Worm (Caenorhabditis elegans) whole organism, midembryonic: Measurements from ENCODE around the gene kcc-1.

Experiments used
- T22C8.4 ChIP-seq: fragments of 200-800 bp; sonication (Bioruptor generic); IDR thresholded peaks from 2 replicates; pipeline ENCODE4 v1.3.6; 2022; ENCODE audit warnings: missing genetic modification characterization, missing compliant biosample characterization
- cog-1 ChIP-seq: sonication (generic microtip); optimal IDR thresholded peaks from 2 replicates; lab custom pipeline; 2016; ENCODE audit warnings: missing genetic modification characterization, missing compliant biosample characterization
- flt-1 ChIP-seq: fragments of 200-800 bp; sonication (Bioruptor generic); IDR thresholded peaks from 2 replicates; pipeline ENCODE4 v1.3.6; 2022; ENCODE audit warnings: missing genetic modification characterization, missing compliant biosample characterization
- klf-2 ChIP-seq: fragments of 200-800 bp; sonication (Bioruptor generic); conservative IDR thresholded peaks from 2 replicates; pipeline ENCODE4 v1.3.6; 2022; ENCODE audit warnings: missing genetic modification reagents, missing genetic modification characterization, missing compliant biosample characterization
- med-1 ChIP-seq: sonication (generic microtip); optimal IDR thresholded peaks from 2 replicates; lab custom pipeline; 2017; ENCODE audit warnings: missing genetic modification characterization, mild to moderate bottlenecking, missing compliant biosample characterization, antibody characterized with exemption, missing genetic modification reagents; ENCODE audit not compliant: insufficient read depth
- ref-1 ChIP-seq: fragments of 200-800 bp; sonication (Bioruptor generic); conservative IDR thresholded peaks from 2 replicates; pipeline ENCODE4 v1.3.6; 2022; ENCODE audit warnings: missing genetic modification reagents, missing genetic modification characterization, missing compliant biosample characterization
- tab-1 ChIP-seq: fragments of 200-800 bp; sonication (Bioruptor generic); IDR thresholded peaks from 2 replicates; pipeline ENCODE4 v1.3.6; 2022; ENCODE audit warnings: missing genetic modification characterization, missing compliant biosample characterization
- ztf-23 ChIP-seq: fragments of 200-800 bp; sonication (Bioruptor generic); IDR thresholded peaks from 2 replicates; pipeline ENCODE4 v1.3.6; 2022; ENCODE audit warnings: missing genetic modification reagents, missing genetic modification characterization, missing compliant biosample characterization
- ztf-29 ChIP-seq: fragments of 200-800 bp; sonication (Bioruptor generic); IDR thresholded peaks from 2 replicates; pipeline ENCODE4 v1.3.6; 2022; ENCODE audit warnings: missing genetic modification reagents, missing genetic modification characterization, missing compliant biosample characterization

The kcc-1 gene

ce11 chrIV:7205969-7206368 is at the start of gene kcc-1:
Gene kcc-1, plus strand, starts transcription at chrIV:7206269.
- TF ChIP-seq ztf-29 (GFP tag; lab: Robert Waterston, UW) (no peak), klf-2 (GFP tag; lab: Robert Waterston, UW) (no peak)

ce11 chrIV:7156356-7156755 is 49.7 kb upstream of the kcc-1 start, which contains the start of gene maph-9:
Gene maph-9, plus strand, starts transcription at chrIV:7156628.
- no peak for TF ChIP-seq flt-1 (GFP tag; lab: Robert Waterston, UW)
- no peak for TF ChIP-seq tab-1 (GFP tag; lab: Robert Waterston, UW)
- no peak for TF ChIP-seq ztf-23 (GFP tag; lab: Robert Waterston, UW)
- TF ChIP-seq klf-2 (GFP tag; lab: Robert Waterston, UW) = no peak
- TF ChIP-seq cog-1 (tag; lab: Kevin White, UChicago) = no peak
- no peak for TF ChIP-seq T22C8.4 (GFP tag; lab: Robert Waterston, UW)
- no peak for TF ChIP-seq ztf-29 (GFP tag; lab: Robert Waterston, UW)
- no peak for TF ChIP-seq ref-1
- no peak for TF ChIP-seq med-1 (GFP tag; lab: Kevin White, UChicago)

- TF ChIP-seq med-1 (GFP tag; lab: Kevin White, UChicago) (no peak), ztf-29 (GFP tag; lab: Robert Waterston, UW) (no peak), ref-1 (no peak), klf-2 (GFP tag; lab: Robert Waterston, UW) (no peak)
Observed at ce11 chrIV:7158161-7158560, 47.9 kb upstream of the kcc-1 start.

- TF ChIP-seq flt-1 (GFP tag; lab: Robert Waterston, UW) (no peak), klf-2 (GFP tag; lab: Robert Waterston, UW) (no peak), ref-1 (no peak), tab-1 (GFP tag; lab: Robert Waterston, UW) (no peak), T22C8.4 (GFP tag; lab: Robert Waterston, UW) (no peak), ztf-29 (GFP tag; lab: Robert Waterston, UW) (no peak), ztf-23 (GFP tag; lab: Robert Waterston, UW) (no peak)
Observed at ce11 chrIV:7159586-7159985, 46.5 kb upstream of the kcc-1 start.

- TF ChIP-seq cog-1 (tag; lab: Kevin White, UChicago) (no peak), T22C8.4 (GFP tag; lab: Robert Waterston, UW) (no peak), klf-2 (GFP tag; lab: Robert Waterston, UW) (no peak), ztf-23 (GFP tag; lab: Robert Waterston, UW) (no peak), tab-1 (GFP tag; lab: Robert Waterston, UW) (no peak), ref-1 (no peak), med-1 (GFP tag; lab: Kevin White, UChicago) (no peak), flt-1 (GFP tag; lab: Robert Waterston, UW) (no peak), ztf-29 (GFP tag; lab: Robert Waterston, UW) (no peak)
Observed at ce11 chrIV:7165723-7166122, 40.3 kb upstream of the kcc-1 start, which contains the start of gene rpc-1. Gene rpc-1, minus strand, starts transcription at chrIV:7165748.

ce11 chrIV:7166553-7166952 is 39.5 kb upstream of the kcc-1 start, which contains the start of gene C42D4.18:
Gene C42D4.18, plus strand, starts transcription at chrIV:7166783.
- TF ChIP-seq ref-1 (no peak), klf-2 (GFP tag; lab: Robert Waterston, UW) (no peak), cog-1 (tag; lab: Kevin White, UChicago) (no peak), tab-1 (GFP tag; lab: Robert Waterston, UW) (no peak), T22C8.4 (GFP tag; lab: Robert Waterston, UW) (no peak), med-1 (GFP tag; lab: Kevin White, UChicago) (no peak), flt-1 (GFP tag; lab: Robert Waterston, UW) (no peak), ztf-23 (GFP tag; lab: Robert Waterston, UW) (no peak), ztf-29 (GFP tag; lab: Robert Waterston, UW) (no peak)

- TF ChIP-seq cog-1 (tag; lab: Kevin White, UChicago) (no peak), ztf-29 (GFP tag; lab: Robert Waterston, UW) (no peak), T22C8.4 (GFP tag; lab: Robert Waterston, UW) (no peak), klf-2 (GFP tag; lab: Robert Waterston, UW) (no peak), flt-1 (GFP tag; lab: Robert Waterston, UW) (no peak), med-1 (GFP tag; lab: Kevin White, UChicago) (no peak), tab-1 (GFP tag; lab: Robert Waterston, UW) (no peak), ztf-23 (GFP tag; lab: Robert Waterston, UW) (no peak), ref-1 (no peak)
Observed at ce11 chrIV:7167983-7168760, 37.9 kb upstream of the kcc-1 start, which contains the start of gene skr-16. Gene skr-16, plus strand, starts transcription at chrIV:7168710.

ce11 chrIV:7171222-7171621 is 34.8 kb upstream of the kcc-1 start, which contains the start of gene str-220:
Gene str-220, minus strand, starts transcription at chrIV:7171322.
- TF ChIP-seq ztf-23 (GFP tag; lab: Robert Waterston, UW) (no peak), cog-1 (tag; lab: Kevin White, UChicago) (no peak), flt-1 (GFP tag; lab: Robert Waterston, UW) (no peak), klf-2 (GFP tag; lab: Robert Waterston, UW) (no peak)

ce11 chrIV:7173489-7173888 is 32.6 kb upstream of the kcc-1 start, which contains the start of gene str-1:
Gene str-1, plus strand, starts transcription at chrIV:7173789.
- TF ChIP-seq med-1 (GFP tag; lab: Kevin White, UChicago) (no peak), T22C8.4 (GFP tag; lab: Robert Waterston, UW) (no peak), flt-1 (GFP tag; lab: Robert Waterston, UW) (no peak), ztf-29 (GFP tag; lab: Robert Waterston, UW) (no peak)
